Fruit fly (Drosophila melanogaster) whole organism, adult: ENCODE measurements around the gene Klp10A.

ENCODE experiments used
- CG11617 ChIP-seq: fragments of 200-800 bp; sonication (Bioruptor generic); optimal IDR thresholded peaks from 2 replicates; lab custom pipeline; 2017; ENCODE audit warnings: mild to moderate bottlenecking, missing biosample characterization, missing genetic modification reagents, missing genetic modification characterization
- CG12768 ChIP-seq: fragments of 200-800 bp; sonication (Bioruptor generic); optimal IDR thresholded peaks from 2 replicates; lab custom pipeline; 2017; ENCODE audit warnings: missing biosample characterization, missing genetic modification characterization, mild to moderate bottlenecking, moderate library complexity, missing genetic modification reagents
- CG14711 ChIP-seq: fragments of 200-800 bp; sonication (Bioruptor generic); optimal IDR thresholded peaks from 2 replicates; lab custom pipeline; 2018; ENCODE audit warnings: missing biosample characterization, mild to moderate bottlenecking, missing genetic modification characterization, moderate library complexity
- CG1620 ChIP-seq: fragments of 200-800 bp; sonication (Bioruptor generic); optimal IDR thresholded peaks from 2 replicates; lab custom pipeline; 2016; ENCODE audit warnings: missing biosample characterization, missing genetic modification characterization
- CG33017 ChIP-seq: fragments of 200-800 bp; sonication (Bioruptor generic); optimal IDR thresholded peaks from 2 replicates; lab custom pipeline; 2018; ENCODE audit warnings: missing biosample characterization, mild to moderate bottlenecking, missing genetic modification characterization, moderate library complexity
- CG5204 ChIP-seq: fragments of 200-800 bp; sonication (Bioruptor generic); optimal IDR thresholded peaks from 2 replicates; lab custom pipeline; 2016; ENCODE audit warnings: missing biosample characterization, missing genetic modification characterization
- CG7045 ChIP-seq: fragments of 200-800 bp; sonication (Bioruptor generic); optimal IDR thresholded peaks from 2 replicates; lab custom pipeline; 2017; ENCODE audit warnings: missing biosample characterization, mild to moderate bottlenecking, missing genetic modification characterization
- CG7101 ChIP-seq: fragments of 200-800 bp; sonication (Bioruptor generic); optimal IDR thresholded peaks from 2 replicates; lab custom pipeline; 2018; ENCODE audit warnings: missing biosample characterization, mild to moderate bottlenecking, missing genetic modification characterization, moderate library complexity
- Clk ChIP-seq: fragments of 200-800 bp; sonication (Bioruptor generic); optimal IDR thresholded peaks from 2 replicates; lab custom pipeline; 2017; ENCODE audit warnings: missing biosample characterization, missing genetic modification characterization
- Crg-1 ChIP-seq: fragments of 200-800 bp; sonication (Bioruptor generic); optimal IDR thresholded peaks from 2 replicates; lab custom pipeline; 2016; ENCODE audit warnings: missing biosample characterization, missing genetic modification characterization
- Hr96 ChIP-seq: fragments of 200-800 bp; sonication (Bioruptor generic); optimal IDR thresholded peaks from 2 replicates; lab custom pipeline; 2016; ENCODE audit warnings: missing biosample characterization, missing genetic modification characterization
- Mnt ChIP-seq: fragments of 200-800 bp; sonication (Bioruptor generic); optimal IDR thresholded peaks from 2 replicates; lab custom pipeline; 2016; ENCODE audit warnings: missing biosample characterization, mild to moderate bottlenecking, missing genetic modification characterization
- bab1 ChIP-seq: fragments of 200-800 bp; sonication (Bioruptor generic); optimal IDR thresholded peaks from 3 replicates; lab custom pipeline; 2019; ENCODE audit warnings: missing biosample characterization, mild to moderate bottlenecking, missing genetic modification characterization, moderate library complexity
- cic ChIP-seq: fragments of 200-800 bp; sonication (Bioruptor generic); optimal IDR thresholded peaks from 2 replicates; lab custom pipeline; 2017; ENCODE audit warnings: missing biosample characterization, mild to moderate bottlenecking, missing genetic modification characterization, moderate library complexity
- cnc ChIP-seq, 2 experiments: fragments of >200 bp; optimal IDR thresholded peaks; 2 replicates each; lab custom pipeline; 2017
- kay ChIP-seq: fragments of 200-800 bp; sonication (Bioruptor generic); peaks from one replicate; lab custom pipeline; 2016; ENCODE audit warnings: missing biosample characterization, missing genetic modification characterization, borderline replicate concordance
- ovo ChIP-seq: fragments of 200-800 bp; sonication (Bioruptor generic); optimal IDR thresholded peaks from 2 replicates; lab custom pipeline; 2016; ENCODE audit warnings: missing biosample characterization, missing genetic modification characterization
- pad ChIP-seq: fragments of 200-800 bp; sonication (Bioruptor generic); optimal IDR thresholded peaks from 3 replicates; lab custom pipeline; 2017; ENCODE audit warnings: missing biosample characterization, missing genetic modification characterization, mild to moderate bottlenecking, moderate library complexity, missing genetic modification reagents
- tj ChIP-seq: fragments of 200-800 bp; sonication (Bioruptor generic); optimal IDR thresholded peaks from 3 replicates; lab custom pipeline; 2017; ENCODE audit warnings: missing biosample characterization, mild to moderate bottlenecking, missing genetic modification characterization, moderate library complexity
- toe ChIP-seq: fragments of 200-800 bp; sonication (Bioruptor generic); optimal IDR thresholded peaks from 2 replicates; lab custom pipeline; 2016; ENCODE audit warnings: missing biosample characterization, missing genetic modification characterization

Klp10A gene

DNA sequence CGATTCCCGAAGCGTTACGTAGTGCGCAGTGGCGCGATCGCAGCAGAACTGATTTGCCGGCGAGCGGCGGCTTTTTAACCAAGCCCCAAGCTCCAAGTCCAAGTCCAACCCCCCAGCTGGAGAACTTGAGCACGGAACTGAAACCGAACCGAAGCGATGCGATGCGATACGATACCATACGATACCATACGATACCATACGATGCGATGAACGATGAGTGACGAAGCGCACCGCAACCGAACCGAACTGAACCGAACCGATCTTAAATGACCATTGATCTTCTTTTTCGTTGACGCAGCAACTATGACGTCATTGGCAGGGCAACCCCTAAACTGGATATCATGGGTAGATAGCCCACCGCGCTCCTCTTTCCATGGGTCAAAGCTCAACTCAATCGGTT, 50.7 kb downstream of the Klp10A start, which contains the start of gene sev:
Gene sev (minus strand): TSS at position 50 of the 400 bp plus-strand sequence.
- peak; percentile 25 for TF ChIP-seq tj
- TF ChIP-seq CG12768 (GFP tag; lab: Kevin White, UChicago) = peak; percentile 32
- no peak for TF ChIP-seq kay
- TF ChIP-seq CG5204 (GFP tag; lab: Kevin White, UChicago) = no peak

DNA sequence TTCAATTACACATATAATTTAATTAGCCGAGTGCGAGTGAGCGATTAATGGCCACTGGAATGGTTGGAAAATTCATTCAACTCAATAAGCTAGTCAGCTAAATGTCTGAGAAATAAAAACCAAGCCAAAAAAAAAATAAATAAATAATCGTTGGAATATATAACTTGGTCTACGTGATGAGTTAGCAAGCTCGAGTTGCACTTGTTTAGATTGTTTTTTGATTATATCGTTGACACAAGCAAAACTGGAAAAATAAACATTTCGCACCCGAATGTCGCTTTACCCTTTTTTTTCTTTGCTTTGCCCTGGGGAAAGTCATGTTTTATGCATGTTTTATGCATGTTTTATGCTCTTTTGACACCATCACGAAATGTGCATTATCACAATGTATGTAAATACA, 53.9 kb downstream of the Klp10A start:
- TF ChIP-seq toe (GFP tag; lab: Kevin White, UChicago) (no peak), pad (GFP tag; lab: Kevin White, UChicago) (no peak), cic (GFP tag; lab: Kevin White, UChicago) (no peak), tj (peak; percentile 91)

DNA sequence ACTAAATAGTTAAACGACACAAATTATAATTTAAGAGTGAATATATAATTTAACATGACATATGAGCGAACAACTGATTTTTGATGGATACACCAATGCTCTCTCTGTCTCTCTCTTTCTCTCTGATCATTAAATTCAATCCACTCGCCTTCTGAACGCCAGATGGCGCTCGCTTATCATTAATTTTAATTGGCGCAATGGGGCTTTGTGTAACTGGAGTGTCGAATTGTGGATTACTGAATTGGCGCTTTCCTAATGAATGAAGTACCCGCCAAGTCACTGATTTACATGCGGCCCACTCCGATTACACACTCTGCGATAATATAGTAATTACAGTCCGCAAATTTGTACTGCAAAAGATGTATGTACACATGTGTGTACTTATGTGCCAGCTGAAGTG, 55.1 kb downstream of the Klp10A start:
- TF ChIP-seq Mnt (GFP tag; lab: Kevin White, UChicago) (no peak), bab1 (peak; percentile 79), CG5204 (GFP tag; lab: Kevin White, UChicago) (no peak), Hr96 (GFP tag; lab: Kevin White, UChicago) (no peak), Clk (GFP tag; lab: Kevin White, UChicago) (no peak), CG12768 (GFP tag; lab: Kevin White, UChicago) (no peak), tj (peak; percentile 74)

DNA sequence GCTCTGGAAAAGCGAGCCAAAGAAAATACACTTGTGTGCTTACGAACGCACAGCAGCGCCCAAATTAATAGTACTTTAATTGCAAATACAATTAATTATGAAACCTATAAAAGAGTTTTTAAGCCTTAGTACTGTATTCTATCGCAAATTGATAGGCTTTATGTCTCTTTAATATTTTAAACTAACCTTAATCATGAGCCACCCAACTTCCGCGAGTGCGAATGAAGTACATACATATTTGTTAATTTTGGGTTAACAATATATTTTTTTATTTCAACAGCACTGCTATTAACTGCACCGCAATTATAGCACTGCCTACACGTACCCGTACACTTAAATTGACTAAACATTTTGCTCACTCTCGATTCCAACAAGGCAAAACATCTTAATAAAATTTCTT, 55.7 kb downstream of the Klp10A start:
- no peak for TF ChIP-seq Crg-1 (GFP tag; lab: Kevin White, UChicago)
- TF ChIP-seq Clk (GFP tag; lab: Kevin White, UChicago) = peak; percentile 14
- TF ChIP-seq CG1620 (GFP tag; lab: Kevin White, UChicago) = no peak
- peak; percentile 50 for TF ChIP-seq CG14711 (tag; lab: Kevin White, UChicago)
- peak; percentile 52 for TF ChIP-seq CG7045 (GFP tag; lab: Kevin White, UChicago)
- peak; percentile 9 for TF ChIP-seq CG11617 (GFP tag; lab: Kevin White, UChicago)
- no peak for TF ChIP-seq Hr96 (GFP tag; lab: Kevin White, UChicago)
- TF ChIP-seq CG12768 (GFP tag; lab: Kevin White, UChicago) = peak; percentile 53
- TF ChIP-seq cnc (optimal IDR thresholded peaks at IDR 0.05; lab: Kevin White, UChicago) = no peak
- TF ChIP-seq Mnt (GFP tag; lab: Kevin White, UChicago) = no peak
- TF ChIP-seq toe (GFP tag; lab: Kevin White, UChicago) = peak; percentile 35
- peak; percentile 28 for TF ChIP-seq bab1
- no peak for TF ChIP-seq kay
- peak; percentile 28 for TF ChIP-seq pad (GFP tag; lab: Kevin White, UChicago)
- no peak for TF ChIP-seq cic (GFP tag; lab: Kevin White, UChicago)
- TF ChIP-seq CG5204 (GFP tag; lab: Kevin White, UChicago) = peak; percentile 6
- TF ChIP-seq ovo (GFP tag; lab: Kevin White, UChicago) = no peak
- TF ChIP-seq CG7101 = peak; percentile 56
- no peak for TF ChIP-seq tj
- peak; percentile 61 for TF ChIP-seq CG33017
